Worm (Caenorhabditis elegans): ENCODE results near the gene her-1.

The her-1 gene

ce11 chrV:9690099-9690572, 6.7 kb upstream of the her-1 start, which contains the start of gene rbx-1:
Gene rbx-1, minus strand, starts transcription at chrV:9690522.
- TF ChIP-seq efl-1 (optimal IDR thresholded peaks at IDR 0.05): no peak
- TF ChIP-seq efl-1 (GFP tag; optimal IDR thresholded peaks at IDR 0.05 in 1 of 2): peak in 1 of 2 experiments; percentile 91
- no peak for TF ChIP-seq aly-2 (tag; optimal IDR thresholded peaks at IDR 0.05)

- TF ChIP-seq vab-15 (tag; optimal IDR thresholded peaks at IDR 0.05): no peak
- TF ChIP-seq irx-1 (tag; optimal IDR thresholded peaks at IDR 0.05): no peak
- TF ChIP-seq nhr-11 (tag; optimal IDR thresholded peaks at IDR 0.05): no peak
- peak; percentile 21; the same call in 1 of the 2 replicates for TF ChIP-seq nhr-19 (GFP tag; conservative IDR thresholded peaks at IDR 0.05)
- TF ChIP-seq lin-35 (GFP tag; optimal IDR thresholded peaks at IDR 0.05): peak; percentile 42 to 59
- no peak for TF ChIP-seq nhr-28 (tag; optimal IDR thresholded peaks at IDR 0.05)
- TF ChIP-seq tbx-2 (tag; optimal IDR thresholded peaks at IDR 0.05): no peak
- no peak for TF ChIP-seq hlh-17 (GFP tag; optimal IDR thresholded peaks at IDR 0.05; ENCODE audit: borderline replicate concordance)
- no peak for TF ChIP-seq alr-1 (tag; optimal IDR thresholded peaks at IDR 0.05; ENCODE audit: borderline replicate concordance)
- no peak for TF ChIP-seq nhr-71 (tag; optimal IDR thresholded peaks at IDR 0.05)
- no peak for TF ChIP-seq fkh-8 (tag; optimal IDR thresholded peaks at IDR 0.05)
- no peak for TF ChIP-seq mef-2 (tag; optimal IDR thresholded peaks at IDR 0.05)
- TF ChIP-seq ama-1 (optimal IDR thresholded peaks at IDR 0.05): no peak
- TF ChIP-seq unc-98 (GFP tag; IDR thresholded peaks at IDR 0.05): no peak
- no peak for TF ChIP-seq nhr-47 (tag; optimal IDR thresholded peaks at IDR 0.05)
- no peak for TF ChIP-seq egl-13 (tag; optimal IDR thresholded peaks at IDR 0.05)
- TF ChIP-seq F16B12.6 (tag; optimal IDR thresholded peaks at IDR 0.05): peak; percentile 93
- no peak for TF ChIP-seq mab-9 (GFP tag; IDR thresholded peaks at IDR 0.05)
- no peak for TF ChIP-seq lir-3 (tag; optimal IDR thresholded peaks at IDR 0.05; ENCODE audit: poor library complexity)
- peak; percentile 65 for TF ChIP-seq snu-23 (GFP tag; optimal IDR thresholded peaks at IDR 0.05)
- no peak for TF ChIP-seq ceh-90 (tag; optimal IDR thresholded peaks at IDR 0.05)
- TF ChIP-seq mep-1 (tag; optimal IDR thresholded peaks at IDR 0.05): peak; percentile 64
- no peak for TF ChIP-seq C04F5.9 (tag; optimal IDR thresholded peaks at IDR 0.05)
- peak; percentile 37 for TF ChIP-seq unc-130 (tag; optimal IDR thresholded peaks at IDR 0.05)
- no peak for TF ChIP-seq sptf-1 (tag; optimal IDR thresholded peaks at IDR 0.05)
- TF ChIP-seq ces-1 (GFP tag; optimal IDR thresholded peaks at IDR 0.05): no peak
- TF ChIP-seq lin-14 (GFP tag; optimal IDR thresholded peaks at IDR 0.05): no peak
- no peak for TF ChIP-seq ceh-63 (GFP tag; optimal IDR thresholded peaks at IDR 0.05)
- peak in 1 of 3 experiments; percentile 59 for TF ChIP-seq ceh-82 (tag; optimal IDR thresholded peaks at IDR 0.05)
- peak; percentile 35 for TF ChIP-seq rnt-1 (tag; optimal IDR thresholded peaks at IDR 0.05)
- no peak for TF ChIP-seq zag-1 (tag; optimal IDR thresholded peaks at IDR 0.05)
- no peak for TF ChIP-seq elt-2 (tag; optimal IDR thresholded peaks at IDR 0.05)
- no peak for TF ChIP-seq nhr-85 (tag)
- no peak for TF ChIP-seq Y116A8C.19 (tag; optimal IDR thresholded peaks at IDR 0.05; ENCODE audit: borderline replicate concordance)
- TF ChIP-seq blmp-1 (tag; optimal IDR thresholded peaks at IDR 0.05): peak; percentile 99
- TF ChIP-seq C34B4.2 (tag; optimal IDR thresholded peaks at IDR 0.05): no peak
- TF ChIP-seq C16A3.4 (tag; optimal IDR thresholded peaks at IDR 0.05): peak; percentile 52
- no peak for TF ChIP-seq unc-62 (GFP tag; optimal IDR thresholded peaks at IDR 0.05)
- TF ChIP-seq xbp-1 (tag; optimal IDR thresholded peaks at IDR 0.05): peak; percentile 39
- no peak for TF ChIP-seq unc-30 (tag; optimal IDR thresholded peaks at IDR 0.05)
- TF ChIP-seq hpl-2 (GFP tag; optimal IDR thresholded peaks at IDR 0.05): no peak
- TF ChIP-seq nhr-12 (tag; optimal IDR thresholded peaks at IDR 0.05): no peak
- no peak for TF ChIP-seq ceh-88 (GFP tag; IDR thresholded peaks at IDR 0.05)
- no peak for TF ChIP-seq ceh-8 (GFP tag; optimal IDR thresholded peaks at IDR 0.05)
- TF ChIP-seq nhr-90 (tag; optimal IDR thresholded peaks at IDR 0.05; ENCODE audit: poor library complexity): peak; percentile 3
- no peak for TF ChIP-seq unc-86 (tag; optimal IDR thresholded peaks at IDR 0.05)
- TF ChIP-seq efl-1 (optimal IDR thresholded peaks at IDR 0.05): peak; percentile 33 to 55
- peak; percentile 50 to 94 for TF ChIP-seq efl-1 (GFP tag; optimal IDR thresholded peaks at IDR 0.05 in 1 of 2)
- TF ChIP-seq fkh-4 (tag; optimal IDR thresholded peaks at IDR 0.05; ENCODE audit: borderline replicate concordance): no peak
- TF ChIP-seq elt-3 (tag; optimal IDR thresholded peaks at IDR 0.05): peak in 2 of 6 experiments; percentile 48 to 51
These were observed 6.1 kb upstream of the her-1 start for ce11 chrV:9690728-9691127.
